Fruit fly (Drosophila melanogaster) whole organism, embryonic: ENCODE measurements around the gene Fgop2.

ENCODE experiments used
- Atf3 ChIP-seq: fragments of 200-800 bp; sonication (Bioruptor generic); optimal IDR thresholded peaks from 3 replicates; lab custom pipeline; 2016; ENCODE audit warnings: missing biosample characterization, missing genetic modification characterization
- B-H1 ChIP-seq: fragments of 200-800 bp; sonication (Bioruptor generic); IDR thresholded peaks from 3 replicates; pipeline ENCODE4 v1.3.6; 2022; ENCODE audit warnings: missing biosample characterization, missing genetic modification characterization
- CG10147 ChIP-seq: fragments of 200-800 bp; sonication (Bioruptor generic); optimal IDR thresholded peaks from 2 replicates; lab custom pipeline; 2019; ENCODE audit warnings: missing biosample characterization, mild to moderate bottlenecking, missing genetic modification characterization, moderate library complexity
- CG11723 ChIP-seq: fragments of 200-800 bp; sonication (Bioruptor generic); optimal IDR thresholded peaks from 2 replicates; lab custom pipeline; 2017; ENCODE audit warnings: missing biosample characterization, mild to moderate bottlenecking, missing genetic modification characterization
- CG12744 ChIP-seq: fragments of 200-800 bp; sonication (Bioruptor generic); optimal IDR thresholded peaks from 2 replicates; lab custom pipeline; 2016; ENCODE audit warnings: missing biosample characterization, missing genetic modification characterization
- CG14710 ChIP-seq: fragments of 200-800 bp; sonication (Bioruptor generic); optimal IDR thresholded peaks from 3 replicates; lab custom pipeline; 2019; ENCODE audit warnings: missing biosample characterization, mild to moderate bottlenecking, missing genetic modification characterization, moderate library complexity
- CG14860 ChIP-seq: fragments of 200-800 bp; sonication (Bioruptor generic); IDR thresholded peaks from 3 replicates; pipeline ENCODE4 v1.3.6; 2022; ENCODE audit warnings: missing biosample characterization, missing genetic modification characterization; ENCODE audit not compliant: partially characterized antibody
- CG14965 ChIP-seq: fragments of 200-800 bp; sonication (Bioruptor generic); optimal IDR thresholded peaks from 2 replicates; lab custom pipeline; 2016; ENCODE audit warnings: missing biosample characterization, missing genetic modification characterization, borderline replicate concordance
- CG1529 ChIP-seq: fragments of 200-800 bp; sonication (Bioruptor generic); optimal IDR thresholded peaks from 3 replicates; lab custom pipeline; 2018; ENCODE audit warnings: missing biosample characterization, missing genetic modification characterization
- CG16779 ChIP-seq: fragments of 200-800 bp; sonication (Bioruptor generic); IDR thresholded peaks from 2 replicates; pipeline ENCODE4 v1.3.6; 2022; ENCODE audit warnings: missing biosample characterization, missing genetic modification characterization
- CG17328 ChIP-seq: fragments of 200-800 bp; sonication (Bioruptor generic); IDR thresholded peaks from 2 replicates; pipeline ENCODE4 v1.3.6; 2022; ENCODE audit warnings: missing biosample characterization, missing genetic modification characterization
- CG18599 ChIP-seq: fragments of 200-800 bp; sonication (Bioruptor generic); optimal IDR thresholded peaks from 3 replicates; lab custom pipeline; 2017; ENCODE audit warnings: missing biosample characterization, missing genetic modification characterization, mild to moderate bottlenecking, moderate library complexity, missing genetic modification reagents
- CG2875 ChIP-seq: fragments of 200-800 bp; sonication (Bioruptor generic); optimal IDR thresholded peaks from 2 replicates; lab custom pipeline; 2017; ENCODE audit warnings: missing biosample characterization, mild to moderate bottlenecking, missing genetic modification characterization, missing genetic modification reagents
- CG32532 ChIP-seq: fragments of 200-800 bp; sonication (Bioruptor generic); IDR thresholded peaks from 2 replicates; pipeline ENCODE4 v1.3.6; 2022; ENCODE audit warnings: missing biosample characterization, missing genetic modification characterization
- CG4404 ChIP-seq: fragments of 200-800 bp; sonication (Bioruptor generic); IDR thresholded peaks from 2 replicates; pipeline ENCODE4 v1.3.6; 2022; ENCODE audit warnings: missing biosample characterization, missing genetic modification characterization
- CG4730 ChIP-seq: fragments of 200-800 bp; sonication (Bioruptor generic); IDR thresholded peaks from 2 replicates; pipeline ENCODE4 v1.3.6; 2022; ENCODE audit warnings: missing biosample characterization, missing genetic modification characterization
- CG5180 ChIP-seq: fragments of 200-800 bp; sonication (Bioruptor generic); optimal IDR thresholded peaks from 3 replicates; lab custom pipeline; 2017; ENCODE audit warnings: missing biosample characterization, missing genetic modification characterization, mild to moderate bottlenecking, moderate library complexity, missing genetic modification reagents
- CG5245 ChIP-seq: fragments of 200-800 bp; sonication (Bioruptor generic); optimal IDR thresholded peaks from 3 replicates; lab custom pipeline; 2016; ENCODE audit warnings: missing biosample characterization, missing genetic modification characterization
- CG6175 ChIP-seq: fragments of 200-800 bp; sonication (Bioruptor generic); IDR thresholded peaks from 3 replicates; pipeline ENCODE4 v1.3.6; 2022; ENCODE audit warnings: missing biosample characterization, missing genetic modification characterization
- CG7987 ChIP-seq: fragments of 200-800 bp; sonication (Bioruptor generic); optimal IDR thresholded peaks from 2 replicates; lab custom pipeline; 2018; ENCODE audit warnings: missing biosample characterization, mild to moderate bottlenecking, missing genetic modification characterization, moderate library complexity
- CG9876 ChIP-seq: fragments of 200-800 bp; sonication (Bioruptor generic); optimal IDR thresholded peaks from 2 replicates; lab custom pipeline; 2016; ENCODE audit warnings: missing biosample characterization, missing genetic modification characterization
- CG9932 ChIP-seq: fragments of 200-800 bp; sonication (Bioruptor generic); IDR thresholded peaks from 2 replicates; pipeline ENCODE4 v1.3.6; 2022; ENCODE audit warnings: missing biosample characterization, missing genetic modification characterization
- CrebB ChIP-seq: fragments of 200-800 bp; sonication (Bioruptor generic); optimal IDR thresholded peaks from 3 replicates; lab custom pipeline; 2018; ENCODE audit warnings: missing biosample characterization, mild to moderate bottlenecking, missing genetic modification characterization
- Doc2 ChIP-seq: fragments of 200-800 bp; sonication (Bioruptor generic); IDR thresholded peaks from 2 replicates; pipeline ENCODE4 v1.3.6; 2022; ENCODE audit warnings: missing biosample characterization, missing genetic modification characterization
- Dp ChIP-seq: fragments of 200-800 bp; sonication (Bioruptor generic); optimal IDR thresholded peaks from 2 replicates; lab custom pipeline; 2018; ENCODE audit warnings: missing biosample characterization, mild to moderate bottlenecking, missing genetic modification characterization, moderate library complexity
- HLH4C ChIP-seq: fragments of 200-800 bp; sonication (Bioruptor generic); IDR thresholded peaks from 3 replicates; pipeline ENCODE4 v1.3.6; 2022; ENCODE audit warnings: missing biosample characterization, missing genetic modification characterization; ENCODE audit not compliant: partially characterized antibody
- HLH54F ChIP-seq: fragments of 200-800 bp; sonication (Bioruptor generic); optimal IDR thresholded peaks from 3 replicates; lab custom pipeline; 2016; ENCODE audit warnings: missing biosample characterization, missing genetic modification characterization
- Hey ChIP-seq: fragments of 200-800 bp; sonication (Bioruptor generic); optimal IDR thresholded peaks from 3 replicates; lab custom pipeline; 2018; ENCODE audit warnings: missing biosample characterization, mild to moderate bottlenecking, missing genetic modification characterization
- Hr51 ChIP-seq, 2 experiments: fragments of 200-800 bp; sonication (Bioruptor generic); optimal IDR thresholded peaks; 2 replicates in 1 of 2; 3 replicates in 1 of 2; lab custom pipeline; 2016 to 2018; ENCODE audit warnings: missing biosample characterization in 2 of 2, missing genetic modification characterization in 2 of 2, mild to moderate bottlenecking in 1 of 2, moderate library complexity in 1 of 2
- MESR4 ChIP-seq: fragments of 200-800 bp; sonication (Bioruptor generic); optimal IDR thresholded peaks from 2 replicates; lab custom pipeline; 2018; ENCODE audit warnings: missing biosample characterization, mild to moderate bottlenecking, missing genetic modification characterization, moderate library complexity
- Optix ChIP-seq: fragments of 200-800 bp; sonication (Bioruptor generic); IDR thresholded peaks from 3 replicates; pipeline ENCODE4 v1.3.6; 2022; ENCODE audit warnings: missing biosample characterization, missing genetic modification characterization
- YL-1 ChIP-seq: fragments of 200-800 bp; sonication (Bioruptor generic); optimal IDR thresholded peaks from 3 replicates; lab custom pipeline; 2017; ENCODE audit warnings: missing biosample characterization, mild to moderate bottlenecking, missing genetic modification characterization
- btn ChIP-seq: fragments of 200-800 bp; sonication (Bioruptor generic); optimal IDR thresholded peaks from 2 replicates; lab custom pipeline; 2016; ENCODE audit warnings: missing biosample characterization, missing genetic modification characterization
- dan ChIP-seq: fragments of 200-800 bp; sonication (Bioruptor generic); IDR thresholded peaks from 2 replicates; pipeline ENCODE4 v1.3.6; 2022; ENCODE audit warnings: missing biosample characterization, missing genetic modification characterization
- dimm ChIP-seq: fragments of 200-800 bp; sonication (Bioruptor generic); IDR thresholded peaks from 2 replicates; pipeline ENCODE4 v1.3.6; 2022; ENCODE audit warnings: missing biosample characterization, missing genetic modification characterization
- fru ChIP-seq: fragments of >200 bp; optimal IDR thresholded peaks from 2 replicates; lab custom pipeline; 2017
- gcm ChIP-seq: fragments of 200-800 bp; sonication (Bioruptor generic); optimal IDR thresholded peaks from 2 replicates; lab custom pipeline; 2019; ENCODE audit warnings: missing biosample characterization, mild to moderate bottlenecking, missing genetic modification characterization, moderate library complexity
- gfzf ChIP-seq: fragments of 200-800 bp; sonication (Bioruptor generic); optimal IDR thresholded peaks from 2 replicates; lab custom pipeline; 2016; ENCODE audit warnings: missing biosample characterization, mild to moderate bottlenecking, missing genetic modification characterization, moderate library complexity
- grau ChIP-seq: fragments of 200-800 bp; optimal IDR thresholded peaks from 3 replicates; lab custom pipeline; 2019; ENCODE audit warnings: missing biosample characterization, mild to moderate bottlenecking, missing genetic modification characterization, moderate library complexity
- ind ChIP-seq: fragments of 200-800 bp; sonication (Bioruptor generic); optimal IDR thresholded peaks from 3 replicates; lab custom pipeline; 2016; ENCODE audit warnings: missing biosample characterization, missing genetic modification characterization
- kay ChIP-seq: fragments of 200-800 bp; sonication (Bioruptor generic); optimal IDR thresholded peaks from 2 replicates; lab custom pipeline; 2016; ENCODE audit warnings: missing biosample characterization, missing genetic modification characterization
- nom ChIP-seq: fragments of 200-800 bp; sonication (Bioruptor generic); optimal IDR thresholded peaks from 2 replicates; lab custom pipeline; 2017; ENCODE audit warnings: missing biosample characterization, missing genetic modification characterization, mild to moderate bottlenecking, moderate library complexity, missing genetic modification reagents
- pho ChIP-seq: fragments of 200-800 bp; sonication (Bioruptor generic); optimal IDR thresholded peaks from 2 replicates; lab custom pipeline; 2016; ENCODE audit warnings: missing biosample characterization, missing genetic modification characterization
- pita ChIP-seq: fragments of 200-800 bp; sonication (Bioruptor generic); optimal IDR thresholded peaks from 2 replicates; lab custom pipeline; 2017; ENCODE audit warnings: missing biosample characterization, mild to moderate bottlenecking, missing genetic modification characterization
- tgo ChIP-seq: fragments of 200-800 bp; sonication (Bioruptor generic); IDR thresholded peaks from 3 replicates; pipeline ENCODE4 v1.3.6; 2022; ENCODE audit warnings: missing biosample characterization, missing genetic modification characterization
- zen ChIP-seq: fragments of 200-800 bp; sonication (Bioruptor generic); optimal IDR thresholded peaks from 3 replicates; lab custom pipeline; 2018; ENCODE audit warnings: missing biosample characterization, mild to moderate bottlenecking, missing genetic modification characterization, moderate library complexity
- zfh1 ChIP-seq: fragments of 200-800 bp; sonication (Bioruptor generic); IDR thresholded peaks from 3 replicates; pipeline ENCODE4 v1.3.6; 2022; ENCODE audit warnings: missing biosample characterization, missing genetic modification characterization

Gene Fgop2

DNA sequence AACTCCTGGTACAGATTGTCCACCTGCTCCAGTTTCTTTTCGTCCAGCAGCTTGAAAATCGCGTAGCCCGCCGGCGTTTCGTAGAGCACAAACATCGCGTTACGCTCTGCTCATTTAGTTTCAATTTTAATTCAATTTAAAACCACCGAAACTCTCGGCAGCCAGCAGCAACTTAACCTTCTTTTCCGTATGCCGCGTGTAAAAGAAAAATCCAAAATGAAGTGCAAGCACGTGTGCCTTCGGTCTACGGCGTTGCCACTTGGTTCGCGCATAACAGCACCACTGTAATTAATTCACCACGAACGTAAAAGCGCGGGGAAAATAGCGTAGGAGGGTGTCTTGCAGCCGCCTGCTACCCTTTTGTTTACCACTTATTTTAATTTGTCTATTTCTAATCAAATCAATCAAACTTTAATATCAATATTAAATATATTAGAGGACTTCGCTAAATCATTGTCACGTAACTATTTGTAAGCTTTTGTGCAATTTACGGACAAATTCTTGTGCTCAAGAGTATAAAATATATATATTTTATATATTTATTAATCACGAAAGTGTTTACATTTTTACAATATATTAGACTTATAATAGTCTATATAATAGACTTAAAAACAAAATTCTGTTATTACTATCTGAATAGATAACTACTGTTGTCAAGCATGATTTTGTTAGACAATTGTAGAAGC is 26.4 kb downstream of the Fgop2 start, which contains the start of gene nop5 (continued):
- TF ChIP-seq CG14965, result no peak
- no peak for TF ChIP-seq Hr51 (GFP tag; optimal IDR thresholded peaks at IDR 0.05; lab: Kevin White, UChicago)
- TF ChIP-seq pho (GFP tag; lab: Kevin White, UChicago), result no peak
- TF ChIP-seq gfzf, result no peak
- TF ChIP-seq, all 482 proteins: peak for 174

DNA sequence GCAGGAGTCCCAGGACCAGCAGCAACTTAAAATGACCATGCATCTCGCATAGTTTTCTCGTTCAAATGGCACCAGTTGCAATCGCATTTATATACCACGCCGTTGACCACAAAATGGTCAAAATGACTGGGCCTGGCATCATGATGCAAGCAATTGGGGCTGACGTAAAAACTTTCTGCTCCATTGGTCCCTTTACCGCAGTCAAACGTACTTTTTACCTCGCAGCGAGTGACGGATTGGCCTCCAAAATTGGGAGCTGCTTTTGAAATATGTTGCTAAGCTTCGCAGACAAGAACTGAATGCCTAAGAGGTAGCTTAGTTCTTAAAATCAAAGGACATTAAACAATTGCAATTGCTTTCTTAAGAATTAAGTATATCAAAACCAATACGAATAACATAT is 28.7 kb downstream of the Fgop2 start, which contains the start of gene CG32829:
TSS of gene CG32829 (minus strand) at position 101 of the 400 bp plus-strand sequence.
- TF ChIP-seq btn (no peak), zfh1 (GFP tag; lab: Robert Waterston, UW) (0 out of 3 replicates have a peak, but pooled peaks have one; percentile 12)
- TF ChIP-seq, all 482 proteins: peak for 1

DNA sequence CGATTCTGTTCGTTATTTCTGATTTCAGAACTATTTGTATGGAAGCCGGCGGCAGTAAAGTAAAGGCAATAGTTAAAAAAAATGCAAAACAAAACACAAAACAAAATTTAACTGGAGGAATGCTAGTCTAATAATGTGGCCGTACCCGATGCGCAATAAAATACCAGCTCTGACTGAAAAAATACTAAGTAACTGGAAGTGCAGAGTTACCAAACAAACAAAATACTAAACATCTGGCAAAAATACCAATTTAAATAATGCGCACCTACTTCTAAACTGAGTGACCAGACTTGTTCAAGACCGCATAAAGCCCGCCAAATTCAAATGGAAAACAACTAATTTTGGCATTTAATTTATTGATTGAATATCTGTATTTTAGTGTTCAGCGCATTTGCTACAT is 31.1 kb downstream of the Fgop2 start, which contains the start of gene Wee1:
TSS of gene Wee1 (minus strand) at position 175 of the 400 bp plus-strand sequence.
- TF ChIP-seq Optix (no peak), CG1529 (GFP tag; lab: Kevin White, UChicago) (no peak), CrebB (no peak), CG11723 (GFP tag; lab: Kevin White, UChicago) (no peak), CG16779 (GFP tag; lab: Robert Waterston, UW) (no peak), fru (lab: Kevin White, UChicago) (no peak), dimm (no peak), CG32532 (GFP tag; lab: Robert Waterston, UW) (no peak), CG7987 (no peak), Dp (peak; percentile 95), CG9932 (GFP tag; lab: Robert Waterston, UW) (no peak), CG10147 (no peak), CG9876 (GFP tag; lab: Kevin White, UChicago) (no peak), CG2875 (GFP tag; lab: Kevin White, UChicago) (no peak), MESR4 (peak; percentile 59), HLH4C (no peak), dan (GFP tag; lab: Robert Waterston, UW) (no peak), CG17328 (GFP tag; lab: Robert Waterston, UW) (no peak), CG5245 (no peak), CG4730 (no peak), HLH54F (no peak), kay (GFP tag; lab: Kevin White, UChicago) (no peak), Atf3 (GFP tag; lab: Kevin White, UChicago) (no peak), gcm (GFP tag; lab: Kevin White, UChicago) (no peak), CG6175 (GFP tag; lab: Robert Waterston, UW) (no peak), Doc2 (GFP tag; lab: Robert Waterston, UW) (no peak), nom (GFP tag; lab: Kevin White, UChicago) (no peak), CG14860 (GFP tag; lab: Robert Waterston, UW) (no peak), CG12744 (GFP tag; lab: Kevin White, UChicago) (no peak), B-H1 (GFP tag; lab: Robert Waterston, UW) (no peak), pita (GFP tag; lab: Kevin White, UChicago) (no peak), tgo (GFP tag; lab: Robert Waterston, UW) (no peak), Hey (tag; lab: Kevin White, UChicago) (no peak), CG14710 (peak; percentile 58), CG4404 (GFP tag; lab: Robert Waterston, UW) (no peak), ind (GFP tag; lab: Kevin White, UChicago) (no peak), grau (tag; lab: Kevin White, UChicago) (no peak), CG5180 (no peak), CG18599 (GFP tag; lab: Kevin White, UChicago) (no peak), YL-1 (GFP tag; lab: Kevin White, UChicago) (peak; percentile 75), zen (no peak)
